Fruit fly (Drosophila melanogaster): Measurements from ENCODE around the gene corto.

DNA sequence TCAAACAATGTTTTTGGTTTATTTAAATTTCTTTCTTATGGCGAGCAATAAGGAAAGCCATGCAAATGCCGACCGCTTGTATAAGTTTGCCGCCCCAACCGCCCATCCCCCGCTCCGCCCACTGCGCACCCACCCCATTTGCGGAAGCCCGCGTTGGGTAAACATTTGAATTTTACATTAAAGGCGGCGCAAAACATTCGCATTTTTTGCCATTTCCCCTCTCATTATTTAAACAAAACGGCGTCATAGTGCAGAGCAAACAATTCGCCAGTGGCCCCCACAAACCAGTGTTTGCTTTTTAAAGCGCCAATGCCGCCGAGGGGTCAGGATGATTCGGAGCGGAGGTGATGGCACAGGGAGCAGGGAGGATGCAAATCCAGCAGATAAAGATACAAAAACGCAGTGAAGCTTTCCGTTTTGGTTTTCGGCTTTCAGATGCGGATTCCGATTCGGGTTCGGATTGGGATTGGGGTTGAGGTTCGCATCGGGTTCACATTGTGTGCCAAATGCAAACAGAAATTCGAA lies 51.4 kb downstream of the corto start:
- TF ChIP-seq EcR (GFP tag; optimal IDR thresholded peaks at IDR 0.05), result no peak
- TF ChIP-seq Dll (optimal IDR thresholded peaks at IDR 0.05), result no peak
- no peak for TF ChIP-seq pan (optimal IDR thresholded peaks at IDR 0.05)

Data from whole organism.